Worm (Caenorhabditis elegans) whole organism, late embryonic: Measurements from ENCODE around the gene Y52E8A.3.

Experiments
- ama-1 ChIP-seq: fragments of 150-350 bp; optimal IDR thresholded peaks from 2 replicates; lab custom pipeline; 2014
- elt-2 ChIP-seq: sonication (generic microtip); optimal IDR thresholded peaks from 2 replicates; lab custom pipeline; 2016; ENCODE audit warnings: missing genetic modification reagents, missing genetic modification characterization, missing compliant biosample characterization
- fkh-6 ChIP-seq: sonication (generic microtip); optimal IDR thresholded peaks from 2 replicates; lab custom pipeline; 2016; ENCODE audit warnings: missing genetic modification characterization, missing compliant biosample characterization
- hlh-15 ChIP-seq: sonication (generic microtip); optimal IDR thresholded peaks from 2 replicates; lab custom pipeline; 2016; ENCODE audit warnings: missing genetic modification characterization, missing compliant biosample characterization
- npax-4 ChIP-seq: sonication (generic microtip); optimal IDR thresholded peaks from 2 replicates; lab custom pipeline; 2016; ENCODE audit warnings: missing genetic modification characterization, missing compliant biosample characterization
- pha-4 ChIP-seq: fragments of 150-350 bp; optimal IDR thresholded peaks from 2 replicates; lab custom pipeline; 2018; ENCODE audit warnings: missing biosample characterization, missing genetic modification reagents, missing genetic modification characterization
- pqm-1 ChIP-seq: sonication (generic microtip); optimal IDR thresholded peaks from 2 replicates; lab custom pipeline; 2016; ENCODE audit warnings: missing genetic modification characterization, missing compliant biosample characterization

- no peak for TF ChIP-seq pqm-1 (tag; lab: Kevin White, UChicago)
- TF ChIP-seq npax-4 (tag; lab: Kevin White, UChicago) = no peak
- TF ChIP-seq pha-4 = no peak
- no peak for TF ChIP-seq fkh-6 (tag; lab: Kevin White, UChicago)
- TF ChIP-seq elt-2 (tag; lab: Kevin White, UChicago) = no peak
- TF ChIP-seq ama-1 (lab: Kevin White, UChicago) = no peak
- no peak for TF ChIP-seq hlh-15 (tag; lab: Kevin White, UChicago)
Measured at ce11 chrII:4324061-4324460, 17.3 kb upstream of the Y52E8A.3 start, which contains the start of gene mog-2.
